Worm (Caenorhabditis elegans): ENCODE measurements around the gene T07E3.4.

DNA sequence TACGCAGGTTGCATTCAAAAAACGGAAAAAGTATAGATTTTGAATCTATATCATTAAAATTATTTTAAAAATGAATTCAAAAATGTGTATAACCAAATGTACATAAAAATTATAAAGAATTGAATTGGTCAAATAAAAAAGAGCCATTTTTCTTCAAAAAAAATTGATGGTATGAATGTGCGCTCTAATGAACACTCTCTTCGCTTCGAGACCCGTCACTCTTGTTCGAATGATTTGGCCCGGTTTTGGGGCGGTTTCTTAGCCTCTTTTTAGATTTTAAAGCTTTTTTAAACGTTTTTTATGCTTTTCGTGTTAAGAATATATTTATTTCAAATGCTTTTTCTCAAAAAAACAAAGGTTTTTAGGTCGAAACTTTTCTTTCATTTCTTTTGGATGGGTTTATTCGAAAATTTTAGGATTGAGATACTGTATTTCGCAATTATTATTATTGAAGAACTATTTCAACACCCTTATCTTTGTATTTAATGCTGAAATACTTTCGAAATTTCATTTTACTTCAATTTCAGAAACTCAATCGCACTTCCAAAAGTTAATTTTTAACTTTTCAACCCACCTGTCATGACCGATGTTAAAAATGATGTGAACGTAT, 31.8 kb downstream of the T07E3.4 start, which contains the start of gene inf-1:
- TF ChIP-seq elt-2 (tag; optimal IDR thresholded peaks at IDR 0.05) (no peak), madf-2 (tag; optimal IDR thresholded peaks at IDR 0.05) (no peak), ama-1 (optimal IDR thresholded peaks at IDR 0.05) (no peak), ref-2 (tag; optimal IDR thresholded peaks at IDR 0.05) (no peak), ceh-45 (GFP tag; IDR thresholded peaks at IDR 0.05) (no peak), ceh-9 (tag; optimal IDR thresholded peaks at IDR 0.05) (no peak), F13H6.1 (tag; optimal IDR thresholded peaks at IDR 0.05) (no peak), ceh-31 (tag; optimal IDR thresholded peaks at IDR 0.05) (no peak), nhr-11 (tag; optimal IDR thresholded peaks at IDR 0.05) (no peak)

Data from whole organism, late embryonic.